Fruit fly (Drosophila melanogaster): Measurements from ENCODE around the gene CG17108.

The CG17108 gene

dm6 chr2L:10651313-10651712 is 42.6 kb downstream of the CG17108 start, which contains the start of gene dbf:
Gene dbf, plus strand, starts transcription at chr2L:10651613.
- TF ChIP-seq Myc (optimal IDR thresholded peaks at IDR 0.05) (no peak), Sin3A (optimal IDR thresholded peaks at IDR 0.05) (no peak)

DNA sequence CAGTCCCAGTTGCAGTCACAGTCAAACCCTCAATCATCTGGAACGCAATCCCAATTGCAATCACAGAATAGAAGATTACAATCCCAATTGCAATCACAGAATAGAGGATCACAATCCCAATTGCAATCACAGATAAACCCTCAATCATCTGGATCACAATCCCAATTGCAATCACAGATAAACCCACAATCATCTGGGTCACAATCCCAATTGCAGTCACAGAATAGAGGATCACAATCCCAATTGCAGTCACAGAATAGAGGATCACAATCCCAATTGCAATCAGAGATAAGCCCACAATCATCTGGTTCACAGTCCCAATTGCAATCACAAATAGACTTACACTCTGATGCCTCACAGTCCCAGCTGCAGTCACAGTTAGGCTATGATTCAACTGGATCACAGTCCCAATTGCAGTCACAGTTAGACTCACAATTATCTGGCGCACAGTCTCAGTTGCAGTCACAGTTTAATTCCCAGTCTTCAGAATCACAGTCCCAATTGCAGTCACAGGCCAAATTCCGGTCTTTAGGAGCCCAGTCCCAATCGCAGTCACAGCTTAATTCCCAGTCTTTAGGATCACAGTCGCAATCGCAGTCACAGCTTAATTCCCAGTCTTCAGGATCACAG is 46.1 kb downstream of the CG17108 start:
- no peak for TF ChIP-seq Myc (optimal IDR thresholded peaks at IDR 0.05)

- TF ChIP-seq Sin3A (optimal IDR thresholded peaks at IDR 0.05) (no peak), psq (optimal IDR thresholded peaks at IDR 0.05) (no peak)
Measured at dm6 chr2L:10646726-10647125, 47.2 kb downstream of the CG17108 start.

DNA sequence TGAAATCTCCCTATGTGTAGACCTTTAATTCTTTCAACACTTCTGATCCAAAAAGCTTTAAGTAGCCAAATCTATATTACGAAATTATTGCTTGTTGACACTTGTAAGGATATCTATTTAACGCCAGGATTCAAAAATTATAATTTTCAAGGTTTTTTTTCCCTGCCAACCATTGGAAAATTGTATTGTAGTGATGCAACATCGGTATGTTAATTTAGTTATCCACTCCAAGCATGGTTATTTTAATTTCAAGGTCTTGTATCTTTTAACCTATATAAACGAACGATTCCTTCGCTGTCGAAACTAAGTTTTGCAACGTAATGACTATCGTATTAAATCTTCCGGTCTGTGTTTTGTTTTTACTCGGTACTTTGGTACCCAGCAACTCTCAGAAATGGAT is 47.8 kb downstream of the CG17108 start, which contains the start of gene CG17097:
Gene CG17097, plus strand, starts transcription at position 301 of the 400 bp plus-strand sequence.
- no peak for TF ChIP-seq Myc (optimal IDR thresholded peaks at IDR 0.05)
- no peak for TF ChIP-seq Sin3A (optimal IDR thresholded peaks at IDR 0.05)
- no peak for TF ChIP-seq h (optimal IDR thresholded peaks at IDR 0.05)
- no peak for TF ChIP-seq psq (optimal IDR thresholded peaks at IDR 0.05)
- TF ChIP-seq ttk (optimal IDR thresholded peaks at IDR 0.05), result no peak
- no peak for TF ChIP-seq insv (optimal IDR thresholded peaks at IDR 0.05)

DNA sequence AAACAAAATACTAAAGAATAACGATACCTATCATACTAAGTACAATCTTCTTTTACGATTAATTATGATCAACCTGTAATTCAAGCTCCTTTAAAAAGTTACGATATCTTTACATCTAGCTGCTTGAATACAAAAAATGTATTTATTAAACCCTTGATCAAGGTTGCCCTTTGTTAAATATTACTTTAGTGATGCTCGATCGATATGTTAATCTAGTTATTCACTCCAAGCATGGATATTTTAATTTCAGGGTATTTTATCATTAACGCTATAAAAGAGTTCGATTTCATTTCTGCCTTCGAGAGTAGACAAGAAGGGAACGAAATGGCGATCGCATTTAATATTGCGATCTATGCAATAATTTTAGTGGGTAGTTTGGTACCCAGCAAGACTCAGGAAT is 50.2 kb downstream of the CG17108 start, which contains the start of gene CG18284:
Gene CG18284, plus strand, starts transcription at position 301 of the 400 bp plus-strand sequence.
- no peak for TF ChIP-seq h (optimal IDR thresholded peaks at IDR 0.05)
- TF ChIP-seq Myc (optimal IDR thresholded peaks at IDR 0.05), result no peak
- no peak for TF ChIP-seq insv (optimal IDR thresholded peaks at IDR 0.05)
- no peak for TF ChIP-seq Sin3A (optimal IDR thresholded peaks at IDR 0.05)
- no peak for TF ChIP-seq psq (optimal IDR thresholded peaks at IDR 0.05)
- TF ChIP-seq ttk (optimal IDR thresholded peaks at IDR 0.05), result no peak

All from Kc167 (cell line).